Worm (Caenorhabditis elegans) whole organism, late embryonic: ENCODE measurements around the gene iglr-1.

Source experiments
- che-1 ChIP-seq: sonication (generic microtip); optimal IDR thresholded peaks from 2 replicates; lab custom pipeline; 2016; ENCODE audit warnings: mild to moderate bottlenecking, missing genetic modification characterization, missing compliant biosample characterization
- pqm-1 ChIP-seq: sonication (generic microtip); optimal IDR thresholded peaks from 2 replicates; lab custom pipeline; 2016; ENCODE audit warnings: missing genetic modification characterization, missing compliant biosample characterization

DNA sequence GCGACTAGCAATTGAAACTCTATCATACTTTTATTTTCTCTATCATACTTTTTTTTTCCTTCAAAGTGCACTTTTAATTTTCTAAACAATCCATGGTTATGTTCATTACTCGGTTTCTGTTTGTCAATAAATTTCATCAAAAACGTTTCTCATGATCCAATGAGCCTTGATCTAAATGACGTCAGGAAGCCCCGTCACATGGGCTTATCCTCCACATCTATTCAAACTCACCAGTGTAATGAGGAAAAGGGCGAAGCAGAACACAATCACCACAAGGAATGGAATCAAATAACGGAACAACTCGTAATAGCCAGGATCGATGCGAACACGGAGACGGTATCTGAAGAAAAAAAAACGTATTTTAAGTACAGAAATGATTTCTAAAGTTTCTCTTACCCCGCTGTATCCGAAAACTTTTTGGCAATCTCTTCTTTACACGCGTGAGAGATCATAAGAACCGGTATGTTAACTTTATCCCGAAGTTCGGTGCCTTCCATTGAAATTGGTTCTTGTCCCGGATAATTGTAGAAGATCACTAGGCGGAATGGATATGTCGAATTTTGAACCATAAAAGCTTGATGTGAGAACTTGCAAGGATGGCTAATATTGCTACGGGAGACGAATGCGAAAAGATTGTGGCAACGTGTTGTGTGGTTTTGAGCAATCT lies 48.0 kb upstream of the iglr-1 start:
- TF ChIP-seq che-1 (tag; lab: Kevin White, UChicago): no peak
- no peak for TF ChIP-seq pqm-1 (tag; lab: Kevin White, UChicago)
